Fruit fly (Drosophila melanogaster): Measurements from ENCODE around the gene CG34008.
A peak's percentile ranks its signal among the peaks of the same experiment; 100 is the strongest.

DNA sequence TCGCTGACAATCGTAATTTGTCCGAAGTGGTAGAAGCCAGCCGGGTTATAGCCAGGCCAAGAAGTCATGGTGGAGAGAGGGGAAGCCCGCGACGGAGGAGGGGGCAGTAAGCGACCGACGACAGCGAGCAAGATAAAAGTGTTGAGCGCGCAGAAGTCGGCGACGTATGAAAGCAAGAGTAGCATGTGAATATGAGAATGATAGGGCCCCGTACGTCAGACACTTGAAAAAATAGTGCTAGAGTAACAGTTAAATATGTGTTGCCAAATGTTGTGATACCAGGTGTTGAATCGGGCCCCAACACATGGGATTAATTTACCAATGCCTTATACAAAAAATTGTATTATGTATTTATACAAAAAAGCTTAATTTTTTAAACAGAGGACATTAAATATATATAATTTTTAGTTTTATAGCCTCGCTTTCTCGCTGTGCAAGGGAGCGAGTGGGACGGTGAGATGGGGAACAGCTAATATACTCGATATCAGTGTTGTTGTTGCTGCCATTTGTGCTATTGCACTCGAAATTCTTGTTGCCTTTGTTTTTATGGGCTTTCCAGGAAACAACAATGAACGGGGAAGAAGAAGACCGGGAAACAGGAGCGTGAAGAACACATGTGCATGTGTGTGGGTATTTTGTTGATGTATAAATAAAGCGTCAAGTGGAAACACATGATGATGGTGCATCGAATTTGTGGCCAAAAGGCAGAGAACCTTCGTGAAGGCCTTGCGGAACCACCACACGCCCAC, 31.3 kb downstream of the CG34008 start:
- TF ChIP-seq Lpt (GFP tag; optimal IDR thresholded peaks at IDR 0.05) = peak; percentile 80
- peak; percentile 63 for TF ChIP-seq CG6854 (GFP tag; optimal IDR thresholded peaks at IDR 0.05)
- peak; percentile 89 for TF ChIP-seq CG34406 (GFP tag; optimal IDR thresholded peaks at IDR 0.05)
- TF ChIP-seq fkh (GFP tag; optimal IDR thresholded peaks at IDR 0.05) = no peak
- peak; percentile 79 for TF ChIP-seq CG7368 (GFP tag; optimal IDR thresholded peaks at IDR 0.05)
- TF ChIP-seq Sox102F (GFP tag; optimal IDR thresholded peaks at IDR 0.05) = peak; percentile 71
- TF ChIP-seq CG6808 (GFP tag; optimal IDR thresholded peaks at IDR 0.05) = peak; percentile 85
- peak; percentile 82 for TF ChIP-seq esn (GFP tag; optimal IDR thresholded peaks at IDR 0.05)
